Worm (Caenorhabditis elegans): ENCODE results near the gene pges-2.
A peak's percentile ranks its signal among the peaks of the same experiment; 100 is the strongest.

pges-2 gene

DNA sequence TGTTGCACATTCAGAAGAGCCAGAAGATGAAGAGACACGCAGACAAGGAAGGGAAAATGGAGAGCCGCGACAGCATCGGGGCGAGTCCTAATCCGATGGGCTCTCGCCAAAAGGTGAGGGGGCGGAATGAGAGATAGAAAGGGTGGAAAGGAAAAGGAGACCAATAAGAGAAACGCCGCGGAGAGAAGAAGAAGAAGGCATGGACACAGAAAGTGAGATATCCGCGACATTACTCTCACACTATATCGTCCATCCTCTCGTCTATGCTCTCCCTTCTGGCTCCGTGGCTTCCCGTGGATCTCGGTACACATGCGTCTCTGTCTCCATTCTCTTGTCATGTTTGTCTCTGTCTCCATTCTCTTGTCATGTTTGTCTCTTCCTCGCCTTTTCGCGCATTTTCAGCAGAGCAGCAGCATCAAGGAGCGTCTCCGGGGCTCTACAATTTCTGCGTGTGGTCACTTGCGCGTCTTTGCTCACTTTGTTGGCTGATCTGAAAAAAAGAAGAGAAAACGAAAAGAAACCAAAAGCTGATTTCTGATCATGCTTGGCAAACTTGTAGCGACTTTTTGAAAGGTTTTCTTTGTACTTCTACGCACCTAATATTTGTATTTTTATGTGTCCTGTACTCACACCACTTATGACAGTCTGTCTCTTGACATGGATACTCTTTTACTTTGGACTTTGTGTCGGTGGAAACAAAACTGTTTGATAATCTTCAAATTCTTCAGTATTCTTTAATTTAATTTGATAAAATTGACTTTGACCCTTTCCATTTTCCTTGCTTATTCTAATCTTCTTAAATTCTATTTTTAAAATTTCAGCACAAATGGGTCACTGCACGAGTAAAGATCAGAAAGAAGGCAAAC is 35.8 kb upstream of the pges-2 start, which contains the start of gene gpa-7 (continued):
- TF ChIP-seq C34B4.2 (tag; optimal IDR thresholded peaks at IDR 0.05) (no peak), alr-1 (tag; optimal IDR thresholded peaks at IDR 0.05; ENCODE audit: borderline replicate concordance) (no peak), pax-3 (tag; optimal IDR thresholded peaks at IDR 0.05) (peak; percentile 71), mab-9 (GFP tag; IDR thresholded peaks at IDR 0.05) (no peak), unc-30 (tag; optimal IDR thresholded peaks at IDR 0.05) (no peak), tlp-1 (tag; optimal IDR thresholded peaks at IDR 0.05) (no peak), nhr-85 (tag) (no peak), sox-4 (tag; optimal IDR thresholded peaks at IDR 0.05) (no peak), nhr-11 (tag; optimal IDR thresholded peaks at IDR 0.05) (no peak), mef-2 (tag; optimal IDR thresholded peaks at IDR 0.05) (peak; percentile 43), nhr-237 (tag; optimal IDR thresholded peaks at IDR 0.05) (no peak), nhr-47 (tag; optimal IDR thresholded peaks at IDR 0.05) (peak; percentile 81), isw-1 (GFP tag; IDR thresholded peaks at IDR 0.05) (peak; percentile 61), ztf-11 (tag; optimal IDR thresholded peaks at IDR 0.05) (peak in 1 of 2 experiments; percentile 37), swsn-7 (tag; optimal IDR thresholded peaks at IDR 0.05) (peak; percentile 76), efl-3 (GFP tag; optimal IDR thresholded peaks at IDR 0.05) (no peak), vab-15 (tag; optimal IDR thresholded peaks at IDR 0.05) (no peak), nhr-12 (tag; optimal IDR thresholded peaks at IDR 0.05) (no peak), fkh-4 (tag; optimal IDR thresholded peaks at IDR 0.05; ENCODE audit: borderline replicate concordance) (no peak), aha-1 (tag; optimal IDR thresholded peaks at IDR 0.05) (no peak), pqm-1 (tag; optimal IDR thresholded peaks at IDR 0.05) (no peak), zip-4 (GFP tag; optimal IDR thresholded peaks at IDR 0.05) (no peak), egl-27 (tag; optimal IDR thresholded peaks at IDR 0.05) (peak in 1 of 2 experiments; percentile 39), ceh-82 (tag; optimal IDR thresholded peaks at IDR 0.05) (peak in 2 of 3 experiments; percentile 54 to 65), fkh-10 (GFP tag; optimal IDR thresholded peaks at IDR 0.05) (peak; percentile 93), blmp-1 (tag; optimal IDR thresholded peaks at IDR 0.05) (peak; percentile 89), xbp-1 (tag; optimal IDR thresholded peaks at IDR 0.05) (peak; percentile 46), dsc-1 (tag; optimal IDR thresholded peaks at IDR 0.05) (peak; percentile 74), nhr-20 (tag; optimal IDR thresholded peaks at IDR 0.05) (peak; percentile 57), grh-1 (GFP tag; IDR thresholded peaks at IDR 0.05) (no peak), lin-14 (GFP tag; optimal IDR thresholded peaks at IDR 0.05) (peak; percentile 96), C16A3.4 (tag; optimal IDR thresholded peaks at IDR 0.05) (no peak), nhr-28 (tag; optimal IDR thresholded peaks at IDR 0.05) (no peak)

- TF ChIP-seq fos-1 (tag; optimal IDR thresholded peaks at IDR 0.05) (no peak), ceh-8 (GFP tag; optimal IDR thresholded peaks at IDR 0.05) (peak; percentile 63), fkh-10 (GFP tag; optimal IDR thresholded peaks at IDR 0.05) (peak; percentile 12), swsn-7 (tag; optimal IDR thresholded peaks at IDR 0.05) (no peak), nhr-71 (tag; optimal IDR thresholded peaks at IDR 0.05) (peak; percentile 46), elt-3 (tag; optimal IDR thresholded peaks at IDR 0.05) (no peak), nhr-19 (GFP tag; conservative IDR thresholded peaks at IDR 0.05) (no peak), fkh-8 (tag; optimal IDR thresholded peaks at IDR 0.05) (no peak), ets-5 (GFP tag; IDR thresholded peaks at IDR 0.05) (no peak), unc-86 (tag; optimal IDR thresholded peaks at IDR 0.05) (no peak), nhr-84 (tag; optimal IDR thresholded peaks at IDR 0.05) (no peak), lsy-2 (tag; optimal IDR thresholded peaks at IDR 0.05) (peak in 1 of 2 experiments; percentile 19), grh-1 (GFP tag; IDR thresholded peaks at IDR 0.05) (no peak), nhr-47 (tag; optimal IDR thresholded peaks at IDR 0.05) (peak; percentile 34), lin-13 (GFP tag; optimal IDR thresholded peaks at IDR 0.05) (no peak), ceh-88 (GFP tag; IDR thresholded peaks at IDR 0.05) (no peak), ceh-63 (GFP tag; optimal IDR thresholded peaks at IDR 0.05) (peak; percentile 12), nhr-77 (tag; optimal IDR thresholded peaks at IDR 0.05) (no peak), ceh-90 (tag; optimal IDR thresholded peaks at IDR 0.05) (no peak), C34B4.2 (tag; optimal IDR thresholded peaks at IDR 0.05) (no peak), mef-2 (tag; optimal IDR thresholded peaks at IDR 0.05) (no peak), mdl-1 (tag; optimal IDR thresholded peaks at IDR 0.05) (no peak), unc-30 (tag; optimal IDR thresholded peaks at IDR 0.05) (no peak), efl-3 (GFP tag; optimal IDR thresholded peaks at IDR 0.05) (no peak), alr-1 (tag; optimal IDR thresholded peaks at IDR 0.05; ENCODE audit: borderline replicate concordance) (no peak), xbp-1 (tag; optimal IDR thresholded peaks at IDR 0.05) (no peak), ama-1 (optimal IDR thresholded peaks at IDR 0.05) (no peak), lin-39 (tag; optimal IDR thresholded peaks at IDR 0.05) (no peak)
These were observed 30.7 kb upstream of the pges-2 start for ce11 chrIV:10398244-10398643.
